Worm (Caenorhabditis elegans): ENCODE measurements around the gene eyg-1.

The eyg-1 gene

DNA sequence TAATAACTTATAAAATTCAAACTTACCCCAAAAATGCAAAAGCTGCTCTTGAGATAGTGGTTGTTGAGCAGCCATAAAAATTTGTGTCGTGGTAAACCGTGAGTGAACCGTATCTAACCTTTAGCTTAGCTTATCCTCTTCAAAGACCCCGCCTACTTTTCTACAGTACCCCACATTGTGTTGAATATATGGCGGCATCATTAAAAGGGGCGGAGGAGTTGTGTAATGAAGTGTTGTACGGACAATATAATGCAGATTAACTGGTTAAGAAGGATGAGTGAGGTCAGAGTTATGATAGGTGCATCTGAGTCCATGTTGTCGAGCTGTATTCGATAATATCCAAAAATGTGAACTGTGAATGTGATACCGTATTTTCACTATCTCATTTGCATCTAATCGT, at the start of gene eyg-1:
eyg-1 (minus strand) TSS at position 101 of the 400 bp plus-strand sequence.
- TF ChIP-seq pat-9 (tag; optimal IDR thresholded peaks at IDR 0.05) (no peak), pha-4 (tag; optimal IDR thresholded peaks at IDR 0.05) (no peak)

DNA sequence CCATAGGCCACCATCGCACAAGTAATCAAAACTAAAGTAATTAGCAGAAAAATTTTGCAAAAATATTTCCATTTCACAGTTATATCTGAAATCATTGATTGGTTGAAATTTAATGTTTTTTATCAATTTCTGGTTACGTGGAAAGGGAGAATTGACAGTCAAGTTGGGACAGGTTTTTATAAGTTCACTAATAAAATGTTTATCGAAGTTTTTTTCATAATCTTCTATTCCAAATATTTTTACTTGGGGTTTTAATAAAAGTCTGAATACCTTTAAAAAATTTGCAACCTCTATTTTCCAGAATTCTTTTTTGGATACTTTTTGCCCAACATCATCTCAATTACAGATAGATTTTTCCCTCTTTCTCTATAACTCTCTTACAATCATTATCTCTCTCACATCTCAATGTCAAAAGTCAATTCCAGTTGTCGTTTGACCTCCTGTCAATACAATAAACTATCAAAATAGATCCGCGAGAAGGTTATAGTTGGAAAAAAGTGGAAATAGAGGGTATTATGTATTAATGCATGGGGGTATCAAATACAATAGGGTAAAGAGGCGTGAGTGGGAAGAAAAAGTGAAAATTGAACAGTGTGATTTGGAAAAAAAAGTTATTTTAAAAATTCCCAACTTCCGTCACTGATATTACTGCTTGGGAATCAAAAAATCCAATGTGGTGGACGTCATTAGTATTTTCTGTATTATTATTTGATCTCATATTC, 46.9 kb upstream of the eyg-1 start, which contains the start of the genes chil-2 and ctsa-3.2:
chil-2 (minus strand) TSS at position 101 of the 722 bp plus-strand sequence.
ctsa-3.2 (plus strand) TSS at position 672 of the 722 bp plus-strand sequence.
- TF ChIP-seq fkh-6 (tag; optimal IDR thresholded peaks at IDR 0.05): no peak
- no peak for TF ChIP-seq ceh-19 (GFP tag; optimal IDR thresholded peaks at IDR 0.05)
- TF ChIP-seq ets-4 (tag; optimal IDR thresholded peaks at IDR 0.05): no peak
- no peak for TF ChIP-seq mec-3 (tag; optimal IDR thresholded peaks at IDR 0.05; ENCODE audit: borderline replicate concordance)
- TF ChIP-seq ceh-18 (tag; optimal IDR thresholded peaks at IDR 0.05): no peak
- no peak for TF ChIP-seq T23F11.4 (GFP tag; optimal IDR thresholded peaks at IDR 0.05)
- TF ChIP-seq unc-86 (tag; optimal IDR thresholded peaks at IDR 0.05): no peak

DNA sequence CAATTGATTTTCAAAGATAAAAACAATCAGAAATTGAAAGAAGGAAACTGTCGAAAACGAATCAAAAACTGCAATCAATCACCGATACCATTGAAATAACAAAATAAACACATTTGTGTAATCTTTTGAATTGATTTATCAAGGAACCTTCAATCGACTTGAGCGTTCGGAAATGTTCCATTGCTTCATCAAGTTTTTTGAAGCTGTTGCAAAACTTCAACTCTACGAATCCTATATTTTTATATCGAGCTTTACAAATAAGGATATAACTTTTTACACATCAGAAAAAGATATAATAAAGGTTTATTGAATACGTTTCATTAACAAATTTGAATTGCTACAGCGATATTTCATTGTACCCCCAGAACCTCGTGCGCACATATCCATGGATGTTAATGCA, 45.2 kb upstream of the eyg-1 start, which contains the start of gene chil-8:
chil-8 (minus strand) TSS at position 101 of the 400 bp plus-strand sequence.
- no peak for TF ChIP-seq npax-4 (tag; optimal IDR thresholded peaks at IDR 0.05)
- TF ChIP-seq elt-4 (tag; optimal IDR thresholded peaks at IDR 0.05): no peak
- no peak for TF ChIP-seq hlh-6 (tag; optimal IDR thresholded peaks at IDR 0.05)
- no peak for TF ChIP-seq che-1 (tag; optimal IDR thresholded peaks at IDR 0.05)
- no peak for TF ChIP-seq unc-86 (tag; optimal IDR thresholded peaks at IDR 0.05)
- TF ChIP-seq ztf-16 (tag; optimal IDR thresholded peaks at IDR 0.05): no peak
- no peak for TF ChIP-seq fkh-10 (GFP tag; optimal IDR thresholded peaks at IDR 0.05)
- no peak for TF ChIP-seq lin-11 (tag; optimal IDR thresholded peaks at IDR 0.05)

DNA sequence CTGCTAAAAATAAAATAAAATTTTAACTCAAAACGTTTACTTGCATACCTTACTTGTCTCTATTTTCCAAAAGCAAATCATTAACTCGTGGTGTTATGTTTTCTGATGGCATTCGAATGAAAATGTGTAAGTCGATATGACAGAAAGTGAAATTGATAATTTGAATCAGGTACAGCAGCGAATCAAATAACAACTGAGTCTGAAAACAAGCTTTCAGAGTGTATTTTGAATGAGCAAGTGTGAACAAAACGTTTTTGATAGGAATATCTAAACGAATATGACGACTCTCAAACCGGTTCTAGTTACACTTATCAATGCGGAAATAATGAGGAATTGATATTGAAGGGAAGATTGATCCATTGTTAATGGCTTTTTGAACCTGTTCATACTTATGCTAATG, 43.3 kb upstream of the eyg-1 start, which contains the start of gene chil-7:
chil-7 (minus strand) TSS at position 112 of the 400 bp plus-strand sequence.
- TF ChIP-seq hlh-15 (tag; optimal IDR thresholded peaks at IDR 0.05) (no peak), madf-2 (tag; optimal IDR thresholded peaks at IDR 0.05) (no peak), syd-9 (tag; optimal IDR thresholded peaks at IDR 0.05) (no peak), gmeb-2 (tag; optimal IDR thresholded peaks at IDR 0.05) (no peak), eyg-1 (tag; optimal IDR thresholded peaks at IDR 0.05) (no peak), ceh-22 (tag; optimal IDR thresholded peaks at IDR 0.05) (no peak), pqm-1 (tag; optimal IDR thresholded peaks at IDR 0.05) (no peak), elt-2 (tag; optimal IDR thresholded peaks at IDR 0.05) (no peak), dve-1 (tag; optimal IDR thresholded peaks at IDR 0.05) (no peak), pag-3 (tag; optimal IDR thresholded peaks at IDR 0.05; ENCODE audit: borderline replicate concordance) (no peak), sox-2 (GFP tag; IDR thresholded peaks at IDR 0.05) (no peak)

DNA sequence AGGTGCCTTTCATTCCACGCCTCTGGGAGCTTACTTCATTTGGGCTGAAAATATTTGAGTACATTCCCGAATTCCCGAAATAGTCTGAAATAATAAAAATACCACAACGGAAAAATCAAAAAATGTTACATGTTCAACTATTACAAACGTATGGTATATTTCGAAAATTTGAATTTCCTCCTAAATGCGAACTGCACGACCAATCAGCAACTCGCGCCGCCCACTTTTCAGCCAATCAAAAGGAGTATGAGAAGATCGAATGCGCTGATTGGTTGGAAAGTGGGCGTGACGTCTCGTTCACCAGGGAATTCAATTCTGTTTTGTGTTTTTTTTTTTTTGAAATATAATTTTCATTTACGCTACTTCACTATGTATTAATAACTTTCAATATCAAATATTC, 40.9 kb upstream of the eyg-1 start, which contains the start of gene old-1:
old-1 (minus strand) TSS at position 50 of the 400 bp plus-strand sequence.
- no peak for TF ChIP-seq T23F11.4 (GFP tag; optimal IDR thresholded peaks at IDR 0.05)
- TF ChIP-seq nfya-1 (tag; optimal IDR thresholded peaks at IDR 0.05): peak; percentile 65

DNA sequence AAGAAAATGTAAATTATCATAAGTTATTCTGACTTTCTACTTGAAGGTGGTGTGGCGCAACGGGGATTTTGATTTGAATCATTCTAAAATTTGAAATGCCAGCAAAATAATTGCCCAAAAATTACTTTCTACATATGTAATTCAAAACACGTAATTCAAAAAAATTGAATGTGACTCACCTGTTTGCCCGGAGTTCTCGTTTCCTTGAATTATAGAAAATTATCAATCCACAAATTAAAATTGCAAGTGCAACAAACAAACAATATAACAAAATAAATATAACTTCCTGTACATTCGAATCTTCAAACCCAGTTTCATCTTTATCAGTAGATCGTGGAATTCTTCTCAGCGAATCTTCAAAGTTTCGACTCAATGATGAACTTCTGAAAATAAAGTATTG, 40.5 kb upstream of the eyg-1 start:
- TF ChIP-seq ceh-14 (tag; optimal IDR thresholded peaks at IDR 0.05): no peak
- no peak for TF ChIP-seq pat-9 (tag; optimal IDR thresholded peaks at IDR 0.05)
- TF ChIP-seq ceh-2 (tag; optimal IDR thresholded peaks at IDR 0.05): no peak
- no peak for TF ChIP-seq hlh-15 (tag; optimal IDR thresholded peaks at IDR 0.05)
- no peak for TF ChIP-seq pqm-1 (tag; optimal IDR thresholded peaks at IDR 0.05)
- no peak for TF ChIP-seq fkh-10 (GFP tag; optimal IDR thresholded peaks at IDR 0.05)
- no peak for TF ChIP-seq ceh-9 (tag; optimal IDR thresholded peaks at IDR 0.05)
- no peak for TF ChIP-seq unc-86 (tag; optimal IDR thresholded peaks at IDR 0.05)
- no peak for TF ChIP-seq syd-9 (tag; optimal IDR thresholded peaks at IDR 0.05)
- no peak for TF ChIP-seq fkh-6 (tag; optimal IDR thresholded peaks at IDR 0.05)
- TF ChIP-seq pha-2 (tag; optimal IDR thresholded peaks at IDR 0.05): no peak
- no peak for TF ChIP-seq ceh-18 (tag; optimal IDR thresholded peaks at IDR 0.05)
- no peak for TF ChIP-seq C08G9.2 (tag; optimal IDR thresholded peaks at IDR 0.05)
- no peak for TF ChIP-seq dmd-4 (tag; optimal IDR thresholded peaks at IDR 0.05; ENCODE audit: borderline replicate concordance)
- TF ChIP-seq ceh-24 (tag; optimal IDR thresholded peaks at IDR 0.05): no peak
- no peak for TF ChIP-seq sox-2 (GFP tag; IDR thresholded peaks at IDR 0.05)
- no peak for TF ChIP-seq sdc-2 (tag; optimal IDR thresholded peaks at IDR 0.05)
- TF ChIP-seq tbx-2 (tag; optimal IDR thresholded peaks at IDR 0.05): no peak
- TF ChIP-seq ceh-19 (GFP tag; optimal IDR thresholded peaks at IDR 0.05): no peak
- TF ChIP-seq tbx-7 (tag; optimal IDR thresholded peaks at IDR 0.05): no peak
